In genomic region chrX:324021-324420, ce11 we compare ENCODE assay signal across 3 worm cellular contexts.
TF ChIP-seq lines count a peak whose summit lies in the region.

No protein-coding gene starts in this region.

TF ChIP-seq in whole organism, L1 larva, 84 proteins besides CTCF, POLR2A, EP300 and RAD21 (continued from another document):
- TF ChIP-seq lir-3 (tag; optimal IDR thresholded peaks at IDR 0.05; lab: Kevin White, UChicago; ENCODE audit: poor library complexity) (no peak), isw-1 (GFP tag; IDR thresholded peaks at IDR 0.05; lab: Robert Waterston, UW) (peak; percentile 62), egl-13 (tag; optimal IDR thresholded peaks at IDR 0.05; lab: Kevin White, UChicago) (peak; percentile 0), F16B12.6 (tag; optimal IDR thresholded peaks at IDR 0.05; lab: Kevin White, UChicago) (peak; percentile 33), sup-37 (GFP tag; optimal IDR thresholded peaks at IDR 0.05; lab: Kevin White, UChicago) (no peak), nhr-28 (tag; optimal IDR thresholded peaks at IDR 0.05; lab: Kevin White, UChicago) (no peak), fkh-10 (GFP tag; optimal IDR thresholded peaks at IDR 0.05; lab: Kevin White, UChicago) (peak; percentile 76), ceh-88 (GFP tag; IDR thresholded peaks at IDR 0.05; lab: Robert Waterston, UW) (0 out of 2 replicates have a peak, but pooled peaks have one; percentile 32), xbp-1 (tag; optimal IDR thresholded peaks at IDR 0.05; lab: Kevin White, UChicago) (peak; percentile 40), fkh-8 (tag; optimal IDR thresholded peaks at IDR 0.05; lab: Kevin White, UChicago) (peak; percentile 84), mep-1 (tag; optimal IDR thresholded peaks at IDR 0.05; lab: Kevin White, UChicago) (peak; percentile 45), nhr-19 (GFP tag; conservative IDR thresholded peaks at IDR 0.05; lab: Robert Waterston, UW) (peak; percentile 31; the same call in 1 of the 2 replicates), dpl-1 (GFP tag; optimal IDR thresholded peaks at IDR 0.05; lab: Kevin White, UChicago) (peak in 1 of 3 experiments; percentile 23), mef-2 (tag; optimal IDR thresholded peaks at IDR 0.05; lab: Kevin White, UChicago) (no peak), nhr-12 (tag; optimal IDR thresholded peaks at IDR 0.05; lab: Kevin White, UChicago) (no peak), lsy-2 (tag; optimal IDR thresholded peaks at IDR 0.05; lab: Kevin White, UChicago) (peak; percentile 29 to 72), nhr-11 (tag; optimal IDR thresholded peaks at IDR 0.05; lab: Kevin White, UChicago) (no peak), pqm-1 (tag; optimal IDR thresholded peaks at IDR 0.05; lab: Kevin White, UChicago) (no peak), lin-14 (GFP tag; optimal IDR thresholded peaks at IDR 0.05; lab: Kevin White, UChicago) (peak; percentile 94), dsc-1 (tag; optimal IDR thresholded peaks at IDR 0.05; lab: Kevin White, UChicago) (peak; percentile 37), elt-2 (tag; optimal IDR thresholded peaks at IDR 0.05; lab: Kevin White, UChicago) (no peak), aly-2 (tag; optimal IDR thresholded peaks at IDR 0.05; lab: Kevin White, UChicago) (no peak), lin-15B (tag; optimal IDR thresholded peaks at IDR 0.05; lab: Kevin White, UChicago) (peak; percentile 19), zip-4 (GFP tag; optimal IDR thresholded peaks at IDR 0.05; lab: Kevin White, UChicago) (no peak), ztf-4 (tag; optimal IDR thresholded peaks at IDR 0.05; lab: Kevin White, UChicago) (no peak), skn-1 (tag; optimal IDR thresholded peaks at IDR 0.05; lab: Kevin White, UChicago) (peak; percentile 68), unc-130 (tag; optimal IDR thresholded peaks at IDR 0.05; lab: Kevin White, UChicago) (no peak), lin-39 (tag; optimal IDR thresholded peaks at IDR 0.05; lab: Kevin White, UChicago) (no peak), C16A3.4 (tag; optimal IDR thresholded peaks at IDR 0.05; lab: Kevin White, UChicago) (no peak), nhr-76 (tag; optimal IDR thresholded peaks at IDR 0.05; lab: Kevin White, UChicago) (no peak), unc-86 (tag; optimal IDR thresholded peaks at IDR 0.05; lab: Kevin White, UChicago) (peak; percentile 62), snu-23 (GFP tag; optimal IDR thresholded peaks at IDR 0.05; lab: Kevin White, UChicago) (peak; percentile 54), fos-1 (tag; optimal IDR thresholded peaks at IDR 0.05; lab: Kevin White, UChicago) (no peak), vab-15 (tag; optimal IDR thresholded peaks at IDR 0.05; lab: Kevin White, UChicago) (no peak), lin-13 (GFP tag; optimal IDR thresholded peaks at IDR 0.05; lab: Kevin White, UChicago) (no peak), ceh-90 (tag; optimal IDR thresholded peaks at IDR 0.05; lab: Kevin White, UChicago) (no peak), mdl-1 (tag; optimal IDR thresholded peaks at IDR 0.05; lab: Kevin White, UChicago) (peak; percentile 32 to 86), hlh-17 (GFP tag; optimal IDR thresholded peaks at IDR 0.05; lab: Kevin White, UChicago; ENCODE audit: borderline replicate concordance) (no peak)

TF ChIP-seq in whole organism, L2 larva, 48 proteins besides CTCF, POLR2A, EP300 and RAD21 (continued from another document):
- TF ChIP-seq zag-1 (tag; optimal IDR thresholded peaks at IDR 0.05; lab: Kevin White, UChicago): peak; percentile 46
- peak; percentile 42 for TF ChIP-seq lin-13 (GFP tag; optimal IDR thresholded peaks at IDR 0.05; lab: Kevin White, UChicago)
- TF ChIP-seq skn-1 (tag; optimal IDR thresholded peaks at IDR 0.05; lab: Kevin White, UChicago): no peak
- TF ChIP-seq gmeb-1 (tag; optimal IDR thresholded peaks at IDR 0.05; lab: Kevin White, UChicago): no peak
- TF ChIP-seq ztf-11 (tag; optimal IDR thresholded peaks at IDR 0.05; lab: Kevin White, UChicago): no peak
- TF ChIP-seq aly-2 (tag; optimal IDR thresholded peaks at IDR 0.05; lab: Kevin White, UChicago): no peak
- TF ChIP-seq nhr-237 (tag; optimal IDR thresholded peaks at IDR 0.05; lab: Kevin White, UChicago): no peak
- TF ChIP-seq nhr-25 (tag; optimal IDR thresholded peaks at IDR 0.05; lab: Kevin White, UChicago): no peak
- no peak for TF ChIP-seq Y55F3AM.14 (GFP tag; optimal IDR thresholded peaks at IDR 0.05; lab: Kevin White, UChicago)
- no peak for TF ChIP-seq mab-5 (tag; optimal IDR thresholded peaks at IDR 0.05; lab: Kevin White, UChicago)
- TF ChIP-seq ZK546.5 (tag; optimal IDR thresholded peaks at IDR 0.05; lab: Kevin White, UChicago): no peak
- TF ChIP-seq egl-27 (tag; optimal IDR thresholded peaks at IDR 0.05; lab: Kevin White, UChicago): peak; percentile 22

TF ChIP-seq in whole organism, L4 larva, 104 proteins besides CTCF, POLR2A, EP300 and RAD21 (continued from another document):
- peak; percentile 35 for TF ChIP-seq T20F7.1 (GFP tag; optimal IDR thresholded peaks at IDR 0.05; lab: Kevin White, UChicago)
- TF ChIP-seq fkh-10 (GFP tag; optimal IDR thresholded peaks at IDR 0.05; lab: Kevin White, UChicago): peak; percentile 87
- TF ChIP-seq madf-9 (GFP tag; conservative IDR thresholded peaks at IDR 0.05; lab: Robert Waterston, UW): no peak
- TF ChIP-seq saeg-2 (GFP tag; IDR thresholded peaks at IDR 0.05; lab: Robert Waterston, UW): no peak
- TF ChIP-seq egl-27 (tag; optimal IDR thresholded peaks at IDR 0.05; lab: Kevin White, UChicago): no peak
- no peak for TF ChIP-seq attf-4 (tag; optimal IDR thresholded peaks at IDR 0.05; lab: Kevin White, UChicago)
- TF ChIP-seq pha-4 (GFP tag; IDR thresholded peaks at IDR 0.05; lab: Robert Waterston, UW): no peak
- no peak for TF ChIP-seq pha-4 (tag; optimal IDR thresholded peaks at IDR 0.05; lab: Kevin White, UChicago)
- peak; percentile 68 for TF ChIP-seq hlh-11 (tag; optimal IDR thresholded peaks at IDR 0.05; lab: Kevin White, UChicago)
- TF ChIP-seq tag-97 (GFP tag; IDR thresholded peaks at IDR 0.05; lab: Robert Waterston, UW): no peak
- no peak for TF ChIP-seq cey-2 (tag; optimal IDR thresholded peaks at IDR 0.05; lab: Kevin White, UChicago; ENCODE audit: borderline replicate concordance, insufficient read depth)
- TF ChIP-seq ceh-82 (tag; optimal IDR thresholded peaks at IDR 0.05; lab: Kevin White, UChicago): no peak
- TF ChIP-seq daf-19 (GFP tag; conservative IDR thresholded peaks at IDR 0.05; lab: Robert Waterston, UW): no peak
- no peak for TF ChIP-seq nhr-77 (tag; optimal IDR thresholded peaks at IDR 0.05; lab: Kevin White, UChicago)
- no peak for TF ChIP-seq zag-1 (tag; optimal IDR thresholded peaks at IDR 0.05; lab: Kevin White, UChicago)
- TF ChIP-seq tra-1 (GFP tag; IDR thresholded peaks at IDR 0.05; lab: Robert Waterston, UW): no peak
- TF ChIP-seq ctbp-1 (GFP tag; IDR thresholded peaks at IDR 0.05; lab: Robert Waterston, UW): no peak
- TF ChIP-seq lin-15B (tag; optimal IDR thresholded peaks at IDR 0.05; lab: Kevin White, UChicago): no peak
- no peak for TF ChIP-seq ceh-62 (tag; optimal IDR thresholded peaks at IDR 0.05; lab: Kevin White, UChicago)
- TF ChIP-seq ztf-7 (tag; optimal IDR thresholded peaks at IDR 0.05; lab: Kevin White, UChicago): no peak
- TF ChIP-seq zip-11 (GFP tag; IDR thresholded peaks at IDR 0.05; lab: Robert Waterston, UW): no peak
- TF ChIP-seq lim-7 (GFP tag; IDR thresholded peaks at IDR 0.05; lab: Robert Waterston, UW): no peak
- TF ChIP-seq dve-1 (tag; optimal IDR thresholded peaks at IDR 0.05; lab: Kevin White, UChicago; ENCODE audit: insufficient read depth): peak; percentile 59
- TF ChIP-seq mxl-3 (GFP tag; optimal IDR thresholded peaks at IDR 0.05; lab: Kevin White, UChicago): no peak
- peak; percentile 76 for TF ChIP-seq nhr-11 (tag; optimal IDR thresholded peaks at IDR 0.05; lab: Kevin White, UChicago)
- no peak for TF ChIP-seq aly-2 (tag; optimal IDR thresholded peaks at IDR 0.05; lab: Kevin White, UChicago)
- no peak for TF ChIP-seq php-3 (GFP tag; IDR thresholded peaks at IDR 0.05; lab: Robert Waterston, UW)
- no peak for TF ChIP-seq gei-8 (GFP tag; optimal IDR thresholded peaks at IDR 0.05; lab: Kevin White, UChicago)
- 0 out of 2 replicates have a peak, but pooled peaks have one; percentile 39 for TF ChIP-seq dmd-9 (GFP tag; IDR thresholded peaks at IDR 0.05; lab: Robert Waterston, UW)
- no peak for TF ChIP-seq jun-1 (tag; optimal IDR thresholded peaks at IDR 0.05; lab: Kevin White, UChicago)
- TF ChIP-seq F44E2.7 (GFP tag; IDR thresholded peaks at IDR 0.05; lab: Robert Waterston, UW): no peak
- TF ChIP-seq F49E8.2 (tag; optimal IDR thresholded peaks at IDR 0.05; lab: Kevin White, UChicago; ENCODE audit: borderline replicate concordance): no peak
- TF ChIP-seq nhr-48 (tag; optimal IDR thresholded peaks at IDR 0.05; lab: Kevin White, UChicago): no peak
- TF ChIP-seq ceh-32 (tag; optimal IDR thresholded peaks at IDR 0.05; lab: Kevin White, UChicago; ENCODE audit: poor library complexity): no peak
- no peak for TF ChIP-seq nhr-6 (tag; optimal IDR thresholded peaks at IDR 0.05; lab: Kevin White, UChicago)
- peak in 1 of 2 experiments; percentile 17 for TF ChIP-seq daf-16 (GFP tag; optimal IDR thresholded peaks at IDR 0.05; lab: Kevin White, UChicago)
- TF ChIP-seq daf-16 (tag; optimal IDR thresholded peaks at IDR 0.05; lab: Kevin White, UChicago): peak; percentile 62
- no peak for TF ChIP-seq R02D3.7 (tag; optimal IDR thresholded peaks at IDR 0.05; lab: Kevin White, UChicago)
- no peak for TF ChIP-seq Y75B8A.6 (GFP tag; IDR thresholded peaks at IDR 0.05; lab: Robert Waterston, UW)
- TF ChIP-seq lin-1 (GFP tag; IDR thresholded peaks at IDR 0.05; lab: Robert Waterston, UW): peak; percentile 28; the same call in 1 of the 2 replicates
- no peak for TF ChIP-seq nhr-111 (GFP tag; optimal IDR thresholded peaks at IDR 0.05; lab: Kevin White, UChicago)
- TF ChIP-seq vab-7 (GFP tag; IDR thresholded peaks at IDR 0.05; lab: Robert Waterston, UW): no peak
- TF ChIP-seq F37D6.2 (tag; optimal IDR thresholded peaks at IDR 0.05; lab: Kevin White, UChicago): peak; percentile 9
- TF ChIP-seq snpc-1.2 (GFP tag; IDR thresholded peaks at IDR 0.05; lab: Robert Waterston, UW): no peak
- TF ChIP-seq lin-39 (tag; optimal IDR thresholded peaks at IDR 0.05; lab: Kevin White, UChicago): no peak
- TF ChIP-seq zfp-2 (tag; optimal IDR thresholded peaks at IDR 0.05; lab: Kevin White, UChicago): no peak
- no peak for TF ChIP-seq nhr-25 (tag; optimal IDR thresholded peaks at IDR 0.05; lab: Kevin White, UChicago; ENCODE audit: borderline replicate concordance, insufficient read depth)
- TF ChIP-seq spr-1 (tag; optimal IDR thresholded peaks at IDR 0.05; lab: Kevin White, UChicago): no peak
- TF ChIP-seq ZK337.2 (GFP tag; IDR thresholded peaks at IDR 0.05; lab: Robert Waterston, UW): no peak
- TF ChIP-seq nhr-42 (GFP tag; IDR thresholded peaks at IDR 0.05; lab: Robert Waterston, UW): no peak
- peak; percentile 32 for TF ChIP-seq dmd-6 (GFP tag; IDR thresholded peaks at IDR 0.05; lab: Robert Waterston, UW)
- TF ChIP-seq zfp-3 (GFP tag; conservative IDR thresholded peaks at IDR 0.05; lab: Robert Waterston, UW): no peak
- TF ChIP-seq nhr-76 (tag; optimal IDR thresholded peaks at IDR 0.05; lab: Kevin White, UChicago): no peak
- no peak for TF ChIP-seq Y105C5A.15 (GFP tag; IDR thresholded peaks at IDR 0.05; lab: Robert Waterston, UW)
- TF ChIP-seq lir-3 (tag; optimal IDR thresholded peaks at IDR 0.05; lab: Kevin White, UChicago): no peak
- peak; percentile 32 for TF ChIP-seq dpl-1 (GFP tag; optimal IDR thresholded peaks at IDR 0.05; lab: Kevin White, UChicago)
- no peak for TF ChIP-seq mes-2 (tag; optimal IDR thresholded peaks at IDR 0.05; lab: Kevin White, UChicago; ENCODE audit: poor library complexity, severe bottlenecking)
- TF ChIP-seq nhr-28 (tag; optimal IDR thresholded peaks at IDR 0.05; lab: Kevin White, UChicago): peak; percentile 6
- no peak for TF ChIP-seq mxl-2 (GFP tag; conservative IDR thresholded peaks at IDR 0.05; lab: Robert Waterston, UW)
- TF ChIP-seq lin-13 (GFP tag; optimal IDR thresholded peaks at IDR 0.05; lab: Kevin White, UChicago): no peak
- no peak for TF ChIP-seq ceh-44 (GFP tag; IDR thresholded peaks at IDR 0.05; lab: Robert Waterston, UW)
- no peak for TF ChIP-seq ZK546.5 (tag; optimal IDR thresholded peaks at IDR 0.05; lab: Kevin White, UChicago)
- TF ChIP-seq D1046.2 (GFP tag; IDR thresholded peaks at IDR 0.05; lab: Robert Waterston, UW): no peak
- no peak for TF ChIP-seq sdz-12 (GFP tag; optimal IDR thresholded peaks at IDR 0.05; lab: Kevin White, UChicago)
